Fruit fly (Drosophila melanogaster): ENCODE results near the gene CG33543.

The CG33543 gene

DNA sequence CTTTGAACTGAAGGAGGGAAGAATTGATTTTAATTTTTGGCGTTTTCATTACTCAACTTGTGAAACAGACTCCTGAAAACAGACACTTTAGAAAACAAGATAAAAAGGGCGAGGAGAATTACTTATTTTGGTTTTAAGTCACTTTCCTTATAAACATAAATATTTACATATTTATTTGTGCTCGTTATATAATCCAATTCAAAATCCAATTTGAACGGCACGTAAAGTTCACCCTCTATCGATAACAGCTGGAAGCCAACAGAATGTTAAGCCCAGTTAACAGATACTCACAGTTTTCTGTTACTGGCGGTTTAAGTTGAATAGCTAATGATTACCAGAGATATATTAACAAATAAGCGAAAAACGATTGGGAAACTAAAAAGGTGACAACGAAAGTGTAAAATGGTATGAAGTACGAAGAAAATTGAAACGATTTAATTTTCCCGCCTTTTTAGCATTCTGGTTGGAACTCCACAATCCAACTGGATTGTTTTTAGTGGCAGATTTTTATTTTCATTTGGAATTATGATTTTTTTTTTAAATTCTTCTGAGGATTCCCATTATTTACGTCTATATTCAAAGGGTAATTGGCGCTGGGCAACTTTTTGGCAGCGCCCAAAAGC, 26.8 kb downstream of the CG33543 start:
- TF ChIP-seq noc (tag; optimal IDR thresholded peaks at IDR 0.05): no peak

dm6 chr2L:1975473-1975872, 30.6 kb downstream of the CG33543 start:
- TF ChIP-seq noc (tag; optimal IDR thresholded peaks at IDR 0.05): no peak

dm6 chr2L:1973957-1974356, 32.2 kb downstream of the CG33543 start, which contains the start of gene Der-1:
Der-1 (plus strand) TSS chr2L:1973957.
- TF ChIP-seq noc (tag; optimal IDR thresholded peaks at IDR 0.05): no peak

- no peak for TF ChIP-seq noc (tag; optimal IDR thresholded peaks at IDR 0.05)
Observed at dm6 chr2L:1972450-1973119, 33.5 kb downstream of the CG33543 start.

dm6 chr2L:1970312-1970929, 35.7 kb downstream of the CG33543 start, which contains the start of gene erm:
erm (minus strand) TSS chr2L:1970362.
- no peak for TF ChIP-seq noc (tag; optimal IDR thresholded peaks at IDR 0.05)

- TF ChIP-seq noc (tag; optimal IDR thresholded peaks at IDR 0.05): no peak
Observed at dm6 chr2L:1967861-1968260, 38.3 kb downstream of the CG33543 start.

- no peak for TF ChIP-seq noc (tag; optimal IDR thresholded peaks at IDR 0.05)
Observed at dm6 chr2L:1967301-1967700, 38.8 kb downstream of the CG33543 start.

dm6 chr2L:1961932-1962496, 44.1 kb downstream of the CG33543 start:
- no peak for TF ChIP-seq noc (tag; optimal IDR thresholded peaks at IDR 0.05)

DNA sequence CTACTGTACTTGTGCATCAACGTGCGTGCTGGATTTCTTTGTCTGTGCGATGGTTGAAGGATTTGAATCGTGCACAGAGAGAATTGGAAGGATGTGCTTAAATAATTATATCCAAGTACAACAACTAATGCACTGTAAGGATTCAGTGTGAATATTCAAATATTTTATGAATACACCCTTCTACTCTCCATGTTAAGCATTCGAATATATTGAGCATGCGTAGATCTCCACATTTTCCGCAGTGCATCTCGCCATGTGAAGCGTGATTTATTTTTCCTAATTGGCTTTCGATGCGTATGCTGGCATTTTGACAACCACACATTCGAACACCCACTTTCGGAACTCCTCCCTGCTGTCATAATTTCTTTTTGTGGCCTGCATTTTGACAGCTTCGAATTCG, 46.1 kb downstream of the CG33543 start:
- TF ChIP-seq noc (tag; optimal IDR thresholded peaks at IDR 0.05): no peak

DNA sequence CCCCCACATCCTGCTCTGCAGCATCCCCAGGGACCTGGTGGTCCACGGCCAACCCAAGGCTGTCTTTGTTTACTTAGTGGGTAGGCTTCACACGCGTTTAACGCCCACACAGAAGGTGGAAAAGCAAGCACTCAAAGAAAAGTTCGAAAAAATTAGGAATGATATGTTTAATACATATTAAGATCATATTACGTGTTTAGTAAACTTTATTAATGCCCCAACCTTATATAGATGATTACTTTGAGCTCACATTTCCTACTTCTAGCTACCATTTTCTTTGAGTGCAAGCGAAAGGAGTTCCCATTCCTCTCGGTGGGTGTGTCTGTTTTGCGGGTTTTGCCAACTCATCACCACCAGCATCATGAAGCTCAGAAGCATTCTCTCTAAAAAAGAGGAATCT, 46.7 kb downstream of the CG33543 start:
- TF ChIP-seq noc (tag; optimal IDR thresholded peaks at IDR 0.05): no peak

DNA sequence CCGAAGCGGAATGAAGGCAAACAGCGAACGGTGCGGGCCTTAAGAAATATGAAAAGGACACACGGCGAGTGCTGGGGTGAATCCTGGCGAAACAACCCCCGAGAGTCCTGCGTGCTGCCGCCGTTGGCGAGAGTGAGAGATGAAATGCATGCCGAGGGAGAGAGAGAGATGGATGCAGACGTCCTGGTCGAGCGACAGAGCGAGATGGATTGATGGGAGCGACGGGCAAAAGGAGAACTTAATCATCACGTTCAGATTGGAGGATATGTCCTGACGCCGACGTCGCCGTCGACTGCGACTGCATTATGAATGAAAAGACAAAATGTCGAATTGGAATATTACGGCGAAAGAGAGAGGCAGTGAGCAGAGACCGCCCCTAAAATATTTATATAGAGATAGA, 51.6 kb downstream of the CG33543 start:
- TF ChIP-seq noc (tag; optimal IDR thresholded peaks at IDR 0.05): no peak

DNA sequence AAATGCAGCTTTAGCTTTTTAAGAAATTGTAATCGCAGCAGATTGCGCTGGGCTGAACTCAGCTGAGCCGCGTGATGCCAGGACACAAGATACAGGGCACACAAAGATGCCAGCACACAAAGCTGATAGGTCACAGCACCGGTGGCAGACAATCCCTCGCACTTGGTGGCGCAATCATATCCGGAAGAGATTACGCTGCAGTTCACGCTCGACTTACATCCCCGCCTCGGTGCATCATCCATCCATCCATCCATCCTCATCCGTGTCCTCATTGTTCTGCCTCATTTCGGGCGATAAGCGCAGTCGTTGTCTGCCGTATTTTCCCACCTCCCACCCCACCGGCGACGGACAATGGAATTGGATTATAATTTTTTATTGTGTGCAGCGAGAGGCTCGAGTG, 58.2 kb downstream of the CG33543 start:
- no peak for TF ChIP-seq noc (tag; optimal IDR thresholded peaks at IDR 0.05)
